Worm (Caenorhabditis elegans): ENCODE data around the gene F12E12.2.

- TF ChIP-seq dao-5 (tag; optimal IDR thresholded peaks at IDR 0.05) (no peak), W03F9.2 (tag; optimal IDR thresholded peaks at IDR 0.05) (no peak)
These were observed 33.4 kb downstream of the F12E12.2 start, which contains the start of gene T24E12.10 for ce11 chrII:3773130-3773529.

All from whole organism, L4/young adult.